Fruit fly (Drosophila melanogaster) whole organism, wandering third instar larva: ENCODE data around the gene dgt6.

ENCODE experiments used
- GATAd ChIP-seq: sonication (Bioruptor generic); optimal IDR thresholded peaks from 2 replicates; lab custom pipeline; 2016; ENCODE audit warnings: missing biosample characterization, missing genetic modification characterization
- Sp1 ChIP-seq: fragments of 200-800 bp; sonication (Bioruptor generic); optimal IDR thresholded peaks from 3 replicates; lab custom pipeline; 2019; ENCODE audit warnings: missing biosample characterization, mild to moderate bottlenecking, missing genetic modification characterization, moderate library complexity
- Vsx2 ChIP-seq: fragments of 200-300, 225-300 bp; sonication (Bioruptor generic); optimal IDR thresholded peaks from 2 replicates; lab custom pipeline; 2018; ENCODE audit warnings: missing biosample characterization, missing genetic modification characterization; ENCODE audit not compliant: partially characterized antibody
- br ChIP-seq: fragments of 200-800 bp; sonication (Bioruptor generic); optimal IDR thresholded peaks from 2 replicates; lab custom pipeline; 2016; ENCODE audit warnings: missing biosample characterization, missing genetic modification characterization
- dmrt93B ChIP-seq: fragments of 200-800 bp; sonication (Bioruptor generic); optimal IDR thresholded peaks from 2 replicates; lab custom pipeline; 2018; ENCODE audit warnings: missing biosample characterization, mild to moderate bottlenecking, missing genetic modification characterization
- pan ChIP-seq: fragments of >200 bp; optimal IDR thresholded peaks from 2 replicates; lab custom pipeline; 2017
- psq ChIP-seq: fragments of 200-800 bp; sonication (Bioruptor generic); optimal IDR thresholded peaks from 3 replicates; lab custom pipeline; 2017; ENCODE audit warnings: missing biosample characterization, mild to moderate bottlenecking, missing genetic modification characterization, moderate library complexity
- usp ChIP-seq: fragments of >200 bp; optimal IDR thresholded peaks from 2 replicates; lab custom pipeline; 2017; ENCODE audit warnings: missing biosample characterization, missing genetic modification characterization

dm6 chr3R:29083459-29084457, 47.0 kb downstream of the dgt6 start:
- TF ChIP-seq Sp1 (GFP tag; lab: Kevin White, UChicago) (no peak), pan (lab: Kevin White, UChicago) (no peak), usp (no peak), GATAd (GFP tag; lab: Kevin White, UChicago) (no peak), Vsx2 (GFP tag; lab: Kevin White, UChicago) (no peak), br (no peak), dmrt93B (GFP tag; lab: Kevin White, UChicago) (no peak), psq (GFP tag; lab: Kevin White, UChicago) (no peak)
